Worm (Caenorhabditis elegans) whole organism, L2 larva: ENCODE results near the gene C35A5.6.

Experiments
- F13H6.1 ChIP-seq: sonication (generic microtip); optimal IDR thresholded peaks from 2 replicates; lab custom pipeline; 2016; ENCODE audit warnings: missing genetic modification characterization, missing compliant biosample characterization
- R02D3.7 ChIP-seq: fragments of 150-350 bp; optimal IDR thresholded peaks from 2 replicates; lab custom pipeline; 2014; ENCODE audit warnings: missing biosample characterization, missing genetic modification characterization
- Y55F3AM.14 ChIP-seq: fragments of 200-800 bp; sonication (Bioruptor generic); optimal IDR thresholded peaks from 2 replicates; lab custom pipeline; 2018; ENCODE audit warnings: mild to moderate bottlenecking, missing genetic modification characterization, missing compliant biosample characterization
- ZK546.5 ChIP-seq: sonication (generic microtip); optimal IDR thresholded peaks from 2 replicates; lab custom pipeline; 2017; ENCODE audit warnings: missing biosample characterization, missing genetic modification characterization
- alr-1 ChIP-seq: fragments of 150-350 bp; optimal IDR thresholded peaks from 2 replicates; lab custom pipeline; 2014; ENCODE audit warnings: missing biosample characterization, missing genetic modification characterization
- aly-2 ChIP-seq: fragments of 150-350 bp; optimal IDR thresholded peaks from 2 replicates; lab custom pipeline; 2014; ENCODE audit warnings: missing biosample characterization, missing genetic modification characterization
- ama-1 ChIP-seq: fragments of 150-350 bp; optimal IDR thresholded peaks from 2 replicates; lab custom pipeline; 2018; ENCODE audit warnings: inconsistent platforms
- blmp-1 ChIP-seq: sonication (generic microtip); optimal IDR thresholded peaks from 2 replicates; lab custom pipeline; 2017; ENCODE audit warnings: missing genetic modification characterization, mild to moderate bottlenecking, missing compliant biosample characterization, antibody characterized with exemption, moderate library complexity; ENCODE audit not compliant: insufficient read depth
- ceh-16 ChIP-seq: fragments of 150-350 bp; optimal IDR thresholded peaks from 2 replicates; lab custom pipeline; 2014; ENCODE audit warnings: missing biosample characterization, missing genetic modification characterization
- ceh-82 ChIP-seq: fragments of 150-350 bp; optimal IDR thresholded peaks from 2 replicates; lab custom pipeline; 2014; ENCODE audit warnings: missing biosample characterization, missing genetic modification characterization
- crh-2 ChIP-seq: sonication (generic microtip); optimal IDR thresholded peaks from 2 replicates; lab custom pipeline; 2017; ENCODE audit warnings: missing biosample characterization, missing genetic modification characterization
- elt-1 ChIP-seq: fragments of 150-350 bp; optimal IDR thresholded peaks from 2 replicates; lab custom pipeline; 2014; ENCODE audit warnings: missing biosample characterization, missing genetic modification characterization
- elt-3 ChIP-seq: sonication (generic microtip); optimal IDR thresholded peaks from 2 replicates; lab custom pipeline; 2017; ENCODE audit warnings: missing biosample characterization, missing genetic modification characterization
- fos-1 ChIP-seq: fragments of 150-350 bp; optimal IDR thresholded peaks from 2 replicates; lab custom pipeline; 2014; ENCODE audit warnings: missing biosample characterization, missing genetic modification characterization
- gmeb-1 ChIP-seq: fragments of 150-350 bp; optimal IDR thresholded peaks from 2 replicates; lab custom pipeline; 2014; ENCODE audit warnings: missing biosample characterization, missing genetic modification characterization
- lin-11 ChIP-seq: fragments of 150-350 bp; sonication (generic microtip); optimal IDR thresholded peaks from 2 replicates; lab custom pipeline; 2014; ENCODE audit warnings: missing biosample characterization, missing genetic modification characterization, inconsistent platforms, mixed read lengths
- lin-39 ChIP-seq: fragments of 150-350 bp; optimal IDR thresholded peaks from 2 replicates; lab custom pipeline; 2014; ENCODE audit warnings: missing biosample characterization, missing genetic modification reagents, missing genetic modification characterization
- mab-5 ChIP-seq: fragments of 150-350 bp; optimal IDR thresholded peaks from 2 replicates; lab custom pipeline; 2014; ENCODE audit warnings: missing biosample characterization, missing genetic modification characterization
- mbf-1 ChIP-seq: sonication (generic microtip); optimal IDR thresholded peaks from 2 replicates; lab custom pipeline; 2017; ENCODE audit warnings: missing biosample characterization, missing genetic modification characterization
- nhr-12 ChIP-seq: fragments of 150-350 bp; optimal IDR thresholded peaks from 2 replicates; lab custom pipeline; 2014; ENCODE audit warnings: missing biosample characterization, missing genetic modification characterization
- nhr-21 ChIP-seq: fragments of 150-350 bp; optimal IDR thresholded peaks from 2 replicates; lab custom pipeline; 2014; ENCODE audit warnings: missing biosample characterization, missing genetic modification characterization
- nhr-23 ChIP-seq: fragments of 150-350 bp; optimal IDR thresholded peaks from 2 replicates; lab custom pipeline; 2014; ENCODE audit warnings: missing biosample characterization, missing genetic modification reagents, missing genetic modification characterization
- nhr-237 ChIP-seq: fragments of 150-350 bp; optimal IDR thresholded peaks from 2 replicates; lab custom pipeline; 2014; ENCODE audit warnings: missing biosample characterization, missing genetic modification characterization
- nhr-25 ChIP-seq: fragments of 150-350 bp; sonication (generic microtip); optimal IDR thresholded peaks from 3 replicates; lab custom pipeline; 2014; ENCODE audit warnings: missing biosample characterization, missing genetic modification characterization
- nhr-6 ChIP-seq: fragments of 150-350 bp; optimal IDR thresholded peaks from 2 replicates; lab custom pipeline; 2014; ENCODE audit warnings: missing biosample characterization, missing genetic modification characterization
- nhr-77 ChIP-seq: fragments of 150-350 bp; optimal IDR thresholded peaks from 2 replicates; lab custom pipeline; 2014; ENCODE audit warnings: missing biosample characterization, missing genetic modification characterization
- sem-4 ChIP-seq: fragments of 150-350 bp; optimal IDR thresholded peaks from 2 replicates; lab custom pipeline; 2014; ENCODE audit warnings: missing biosample characterization, missing genetic modification reagents, missing genetic modification characterization
- skn-1 ChIP-seq: sonication (generic microtip); optimal IDR thresholded peaks from 2 replicates; lab custom pipeline; 2017; ENCODE audit warnings: missing biosample characterization, missing genetic modification characterization
- sma-3 ChIP-seq: sonication (generic microtip); optimal IDR thresholded peaks from 2 replicates; lab custom pipeline; 2016; ENCODE audit warnings: missing genetic modification reagents, missing genetic modification characterization, missing compliant biosample characterization
- sma-9 ChIP-seq, 2 experiments: fragments of 150-350 bp in 1 of 2; sonication (generic microtip) in 1 of 2; optimal IDR thresholded peaks; 2 replicates each; lab custom pipeline; 2014 to 2016; ENCODE audit warnings: missing genetic modification characterization in 2 of 2, mild to moderate bottlenecking in 1 of 2, missing biosample characterization in 1 of 2, missing compliant biosample characterization in 1 of 2, missing genetic modification reagents in 1 of 2, moderate library complexity in 1 of 2
- snpc-4 ChIP-seq: fragments of 150-350 bp; optimal IDR thresholded peaks from 2 replicates; lab custom pipeline; 2014; ENCODE audit warnings: missing biosample characterization, missing genetic modification characterization
- unc-39 ChIP-seq: fragments of 150-350 bp; optimal IDR thresholded peaks from 2 replicates; lab custom pipeline; 2014; ENCODE audit warnings: missing biosample characterization, missing genetic modification characterization
- unc-55 ChIP-seq: fragments of 150-350 bp; sonication (generic microtip); optimal IDR thresholded peaks from 3 replicates; lab custom pipeline; 2014; ENCODE audit warnings: missing biosample characterization, missing genetic modification reagents, missing genetic modification characterization
- unc-62 ChIP-seq: fragments of 150-350 bp; optimal IDR thresholded peaks from 2 replicates; lab custom pipeline; 2014; ENCODE audit warnings: missing biosample characterization, missing genetic modification reagents, missing genetic modification characterization
- zag-1 ChIP-seq: fragments of 150-350 bp; optimal IDR thresholded peaks from 2 replicates; lab custom pipeline; 2014; ENCODE audit warnings: missing biosample characterization, missing genetic modification characterization
- ztf-1 ChIP-seq: fragments of 200-800 bp; sonication (Bioruptor generic); conservative IDR thresholded peaks from 2 replicates; pipeline ENCODE4 v1.3.6; 2022; ENCODE audit warnings: missing genetic modification characterization, missing compliant biosample characterization
- ztf-11 ChIP-seq: sonication (generic microtip); optimal IDR thresholded peaks from 2 replicates; lab custom pipeline; 2017; ENCODE audit warnings: missing biosample characterization, missing genetic modification characterization
- ztf-4 ChIP-seq: fragments of 150-350 bp; optimal IDR thresholded peaks from 2 replicates; lab custom pipeline; 2014; ENCODE audit warnings: missing biosample characterization, missing genetic modification characterization

The C35A5.6 gene

DNA sequence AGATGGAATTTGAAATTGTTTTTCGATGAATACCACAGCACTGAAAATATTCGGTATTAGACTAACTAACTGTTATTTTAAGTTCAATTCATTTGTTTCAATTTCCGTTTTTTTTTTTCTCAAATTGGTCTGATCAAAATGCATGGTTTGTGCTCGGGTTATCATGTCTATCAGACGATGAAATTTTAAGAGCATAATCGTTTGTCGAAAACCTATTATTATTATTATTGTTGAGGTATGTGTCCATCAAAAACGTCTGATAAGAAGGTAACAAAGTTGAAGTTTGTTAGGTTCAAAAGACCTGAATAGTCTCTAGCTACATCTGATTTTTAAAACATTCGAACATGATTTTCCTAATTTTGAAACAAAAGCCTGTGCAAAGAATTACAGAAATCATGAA, 24.9 kb upstream of the C35A5.6 start:
- TF ChIP-seq nhr-25 (tag; lab: Kevin White, UChicago) (no peak), sma-9 (GFP tag; optimal IDR thresholded peaks at IDR 0.05; lab: Kevin White, UChicago) (peak; percentile 34), sma-9 (tag; optimal IDR thresholded peaks at IDR 0.05; lab: Kevin White, UChicago) (no peak), Y55F3AM.14 (GFP tag; lab: Kevin White, UChicago) (no peak), fos-1 (tag; lab: Kevin White, UChicago) (peak; percentile 59), ztf-1 (GFP tag; lab: Robert Waterston, UW) (no peak), elt-3 (no peak), unc-39 (tag; lab: Kevin White, UChicago) (no peak)

DNA sequence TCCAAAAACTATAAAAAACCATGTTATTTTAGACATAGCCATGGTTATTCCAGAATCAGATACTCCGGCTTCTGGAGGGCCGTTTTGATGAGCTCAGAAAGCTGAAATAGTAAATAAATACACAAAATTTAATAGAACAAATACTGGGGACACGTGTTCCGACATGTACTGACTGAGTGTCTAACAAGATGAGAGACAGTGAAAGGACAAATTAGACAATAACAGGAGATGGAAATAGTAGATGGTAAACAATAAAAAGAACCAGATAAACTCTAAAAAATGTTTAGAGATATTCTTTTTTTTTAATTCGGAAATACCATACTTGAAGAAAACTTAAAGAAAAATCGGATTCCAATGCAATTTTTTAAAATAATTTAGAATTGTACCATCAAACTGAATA, 24.3 kb upstream of the C35A5.6 start, which contains the start of gene Y32F6B.1:
Gene Y32F6B.1, minus strand, starts transcription at position 101 of the 400 bp plus-strand sequence.
- TF ChIP-seq sem-4 (tag; lab: Kevin White, UChicago): no peak
- no peak for TF ChIP-seq mbf-1 (tag; lab: Kevin White, UChicago)
- TF ChIP-seq nhr-237 (tag; lab: Kevin White, UChicago): no peak
- TF ChIP-seq lin-39 (tag; lab: Kevin White, UChicago): no peak
- no peak for TF ChIP-seq skn-1 (tag; lab: Kevin White, UChicago)
- TF ChIP-seq elt-3: no peak
- TF ChIP-seq ceh-82 (tag; lab: Kevin White, UChicago): no peak
- TF ChIP-seq ztf-11 (tag; lab: Kevin White, UChicago): no peak
- no peak for TF ChIP-seq blmp-1 (tag; lab: Kevin White, UChicago)
- TF ChIP-seq ama-1 (lab: Kevin White, UChicago): no peak
- no peak for TF ChIP-seq nhr-6
- no peak for TF ChIP-seq crh-2 (tag; lab: Kevin White, UChicago)
- no peak for TF ChIP-seq aly-2 (tag; lab: Kevin White, UChicago)
- TF ChIP-seq F13H6.1 (tag; lab: Kevin White, UChicago): no peak
- TF ChIP-seq alr-1 (tag; lab: Kevin White, UChicago): no peak
- TF ChIP-seq lin-11 (tag; lab: Kevin White, UChicago): no peak
- TF ChIP-seq zag-1 (tag; lab: Kevin White, UChicago): no peak
- TF ChIP-seq unc-62 (GFP tag; lab: Kevin White, UChicago): no peak
- TF ChIP-seq sma-3 (GFP tag; lab: Kevin White, UChicago): no peak
- TF ChIP-seq unc-39 (tag; lab: Kevin White, UChicago): no peak

DNA sequence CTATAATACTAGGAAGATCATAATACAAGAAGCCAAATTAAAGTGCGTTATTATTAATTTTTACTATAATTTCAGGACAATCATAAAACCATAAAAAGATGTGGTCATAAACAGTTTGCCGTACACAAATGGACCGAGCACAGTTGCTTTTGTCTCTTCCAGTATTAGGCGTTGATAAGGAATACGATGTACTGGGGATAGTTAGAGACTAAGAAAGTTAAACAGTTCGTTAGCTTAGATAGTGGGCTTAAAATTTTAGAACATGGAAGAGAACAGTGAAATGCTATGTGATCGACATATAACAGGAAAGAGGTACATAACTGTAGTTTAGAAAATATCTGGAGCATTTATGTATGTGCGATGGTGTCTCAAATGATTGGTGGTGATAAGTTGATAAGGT, 23.5 kb upstream of the C35A5.6 start:
- peak; percentile 57 for TF ChIP-seq fos-1 (tag; lab: Kevin White, UChicago)
- TF ChIP-seq nhr-23 (tag; lab: Kevin White, UChicago): no peak
- no peak for TF ChIP-seq sma-9 (GFP tag; optimal IDR thresholded peaks at IDR 0.05; lab: Kevin White, UChicago)
- TF ChIP-seq sma-9 (tag; optimal IDR thresholded peaks at IDR 0.05; lab: Kevin White, UChicago): no peak
- TF ChIP-seq nhr-6: no peak
- TF ChIP-seq ztf-4 (tag; lab: Kevin White, UChicago): no peak
- no peak for TF ChIP-seq ceh-16 (tag; lab: Kevin White, UChicago)
- no peak for TF ChIP-seq elt-3
- TF ChIP-seq elt-1 (tag; lab: Kevin White, UChicago): no peak
- TF ChIP-seq unc-55 (GFP tag; lab: Kevin White, UChicago): no peak
- TF ChIP-seq F13H6.1 (tag; lab: Kevin White, UChicago): peak; percentile 7
- TF ChIP-seq crh-2 (tag; lab: Kevin White, UChicago): peak; percentile 5

DNA sequence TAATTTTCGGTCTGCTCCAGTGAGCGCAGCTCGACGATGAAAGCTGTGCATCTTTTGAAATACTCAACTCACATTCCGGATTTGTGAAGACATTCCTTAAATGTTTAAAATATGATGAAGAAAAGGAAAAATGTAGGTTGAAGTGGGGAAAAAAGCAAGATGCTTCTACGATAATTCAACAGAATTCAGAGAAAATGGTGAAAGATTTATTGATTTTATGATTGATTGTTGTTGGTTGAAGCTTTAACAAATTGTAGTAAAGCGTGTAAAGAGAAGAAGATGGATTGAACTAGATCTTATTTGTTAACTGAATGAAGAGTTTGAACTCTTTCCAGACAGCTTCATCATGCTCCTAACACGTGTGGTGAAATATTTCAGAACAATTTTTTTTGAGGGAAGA, 18.9 kb upstream of the C35A5.6 start, which contains the start of gene ncx-5:
Gene ncx-5, minus strand, starts transcription at position 101 of the 400 bp plus-strand sequence.
- TF ChIP-seq ZK546.5 (tag; lab: Kevin White, UChicago): no peak
- TF ChIP-seq snpc-4: no peak

DNA sequence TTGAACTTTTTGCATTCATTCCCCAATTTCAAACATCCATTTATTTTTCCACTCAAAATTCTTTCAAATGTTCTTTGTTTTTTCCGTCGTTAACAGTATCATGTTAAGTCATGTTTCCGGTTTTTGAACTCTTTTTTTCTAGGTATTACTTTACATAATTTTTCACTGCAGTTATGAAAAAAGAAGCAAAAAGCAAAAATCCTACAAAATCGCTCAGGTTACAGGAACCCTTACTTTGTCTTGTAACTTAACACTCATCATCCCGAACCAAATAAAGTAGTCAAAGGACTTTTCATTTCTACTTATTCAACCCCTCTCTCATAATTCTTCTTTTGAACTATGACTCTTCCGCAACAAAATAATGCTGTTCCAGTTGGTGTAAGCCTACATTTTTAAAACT, 17.5 kb upstream of the C35A5.6 start, which contains the start of gene aqp-5:
Gene aqp-5, plus strand, starts transcription at position 301 of the 400 bp plus-strand sequence.
- TF ChIP-seq Y55F3AM.14 (GFP tag; lab: Kevin White, UChicago): no peak

DNA sequence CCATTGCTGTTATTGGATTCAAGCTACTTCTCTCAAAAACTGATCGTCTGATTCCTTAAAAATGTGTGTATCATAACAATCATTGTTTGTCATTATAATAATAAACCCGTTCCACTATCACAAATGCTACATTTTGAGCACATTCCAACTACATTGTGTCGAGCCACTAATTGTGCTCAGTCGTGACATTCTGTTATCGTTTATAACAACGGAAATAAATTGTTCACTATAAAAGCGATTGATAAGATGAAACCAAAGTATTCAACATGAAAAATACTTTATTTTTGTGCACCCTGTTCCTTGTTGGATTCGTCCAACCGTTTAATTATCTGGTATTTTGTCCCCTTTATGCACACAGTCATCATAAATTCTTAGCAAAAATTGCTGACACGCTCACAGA, 15.8 kb upstream of the C35A5.6 start, which contains the start of gene ugt-33:
Gene ugt-33, plus strand, starts transcription at position 260 of the 400 bp plus-strand sequence.
- TF ChIP-seq sem-4 (tag; lab: Kevin White, UChicago): no peak
- TF ChIP-seq nhr-77 (tag; lab: Kevin White, UChicago): no peak
- peak; percentile 26 for TF ChIP-seq sma-9 (GFP tag; optimal IDR thresholded peaks at IDR 0.05; lab: Kevin White, UChicago)
- no peak for TF ChIP-seq sma-9 (tag; optimal IDR thresholded peaks at IDR 0.05; lab: Kevin White, UChicago)
- TF ChIP-seq nhr-12: no peak
- no peak for TF ChIP-seq R02D3.7 (tag; lab: Kevin White, UChicago)
- no peak for TF ChIP-seq crh-2 (tag; lab: Kevin White, UChicago)
- TF ChIP-seq ztf-11 (tag; lab: Kevin White, UChicago): no peak
- no peak for TF ChIP-seq alr-1 (tag; lab: Kevin White, UChicago)
- TF ChIP-seq skn-1 (tag; lab: Kevin White, UChicago): no peak
- peak; percentile 64 for TF ChIP-seq fos-1 (tag; lab: Kevin White, UChicago)
- no peak for TF ChIP-seq nhr-21 (tag; lab: Kevin White, UChicago)
- TF ChIP-seq snpc-4: no peak
- TF ChIP-seq mab-5 (tag; lab: Kevin White, UChicago): no peak
- peak; percentile 23 for TF ChIP-seq gmeb-1 (tag; lab: Kevin White, UChicago)
